Fruit fly (Drosophila melanogaster): ENCODE data around the gene Socs16D.
A peak's percentile ranks its signal among the peaks of the same experiment; 100 is the strongest.

Socs16D gene

dm6 chrX:17780295-17780694, 47.1 kb downstream of the Socs16D start (continued):
- no peak for TF ChIP-seq pros (GFP tag; optimal IDR thresholded peaks at IDR 0.05)
- TF ChIP-seq CG17186 (GFP tag; optimal IDR thresholded peaks at IDR 0.05) = no peak
- TF ChIP-seq CoRest (tag; optimal IDR thresholded peaks at IDR 0.05) = peak; percentile 70
- TF ChIP-seq Hey (tag; optimal IDR thresholded peaks at IDR 0.05) = no peak
- TF ChIP-seq dati (GFP tag; IDR thresholded peaks at IDR 0.05) = no peak
- peak; percentile 64 for TF ChIP-seq Med (GFP tag)
- peak; percentile 10 for TF ChIP-seq tx (GFP tag; optimal IDR thresholded peaks at IDR 0.05)
- TF ChIP-seq Ptx1 (GFP tag; IDR thresholded peaks at IDR 0.05) = 0 out of 2 replicates have a peak, but pooled peaks have one; percentile 29
- peak; percentile 56 for TF ChIP-seq CG7839 (tag; optimal IDR thresholded peaks at IDR 0.05)
- peak in 1 of 3 experiments; percentile 74 for TF ChIP-seq lola (GFP tag; optimal IDR thresholded peaks at IDR 0.05)
- TF ChIP-seq klu (GFP tag; IDR thresholded peaks at IDR 0.05) = no peak
- peak; percentile 38 for TF ChIP-seq CG8388 (GFP tag; optimal IDR thresholded peaks at IDR 0.05)
- TF ChIP-seq Bteb2 (GFP tag; optimal IDR thresholded peaks at IDR 0.05) = no peak
- TF ChIP-seq D19A (tag; optimal IDR thresholded peaks at IDR 0.05) = peak; percentile 48
- peak; percentile 27; the same call in 1 of the 2 replicates for TF ChIP-seq Rfx (GFP tag; IDR thresholded peaks at IDR 0.05)
- no peak for TF ChIP-seq Hr3 (GFP tag; optimal IDR thresholded peaks at IDR 0.05)
- TF ChIP-seq gem (tag; optimal IDR thresholded peaks at IDR 0.05) = peak; percentile 72
- peak; percentile 36 for TF ChIP-seq bcd (GFP tag; optimal IDR thresholded peaks at IDR 0.05)
- TF ChIP-seq CG15479 (GFP tag; optimal IDR thresholded peaks at IDR 0.05) = no peak
- no peak for TF ChIP-seq z (GFP tag; IDR thresholded peaks at IDR 0.05)
- TF ChIP-seq CG14710 (tag; optimal IDR thresholded peaks at IDR 0.05) = peak; percentile 59
- TF ChIP-seq fd96Cb (tag; optimal IDR thresholded peaks at IDR 0.05) = peak; percentile 53
- peak in 1 of 2 experiments; percentile 63 for TF ChIP-seq bsh (GFP tag; optimal IDR thresholded peaks at IDR 0.05)
- no peak for TF ChIP-seq CG10431 (GFP tag; optimal IDR thresholded peaks at IDR 0.05)
- no peak for TF ChIP-seq Fer1 (GFP tag; optimal IDR thresholded peaks at IDR 0.05)
- peak; percentile 51 for TF ChIP-seq Ssrp (tag; optimal IDR thresholded peaks at IDR 0.05)
- TF ChIP-seq abd-A (tag; optimal IDR thresholded peaks at IDR 0.05) = no peak
- no peak for TF ChIP-seq CG1024 (GFP tag; IDR thresholded peaks at IDR 0.05)
- no peak for TF ChIP-seq odd (GFP tag; optimal IDR thresholded peaks at IDR 0.05)
- no peak for TF ChIP-seq sug (tag; optimal IDR thresholded peaks at IDR 0.05)
- TF ChIP-seq HLH4C (GFP tag; IDR thresholded peaks at IDR 0.05; ENCODE audit: partially characterized antibody) = no peak
- TF ChIP-seq grau (tag; optimal IDR thresholded peaks at IDR 0.05) = peak; percentile 58
- no peak for TF ChIP-seq dm (GFP tag; optimal IDR thresholded peaks at IDR 0.05)
- peak; percentile 30; the same call in 1 of the 2 replicates for TF ChIP-seq CG4404 (GFP tag; IDR thresholded peaks at IDR 0.05)
- peak; percentile 47 for TF ChIP-seq CG33557 (GFP tag; optimal IDR thresholded peaks at IDR 0.05)
- TF ChIP-seq sens (GFP tag) = peak; percentile 71
- TF ChIP-seq CG1529 (GFP tag; optimal IDR thresholded peaks at IDR 0.05) = peak; percentile 21
- TF ChIP-seq Antp (GFP tag; optimal IDR thresholded peaks at IDR 0.05) = no peak

dm6 chrX:17774548-17774947, 52.8 kb downstream of the Socs16D start:
- TF ChIP-seq org-1 (GFP tag; optimal IDR thresholded peaks at IDR 0.05) = no peak
- no peak for TF ChIP-seq CG11093 (GFP tag; IDR thresholded peaks at IDR 0.05)
- peak; percentile 19 for TF ChIP-seq Nf-YC (tag; optimal IDR thresholded peaks at IDR 0.05)
- TF ChIP-seq chm (GFP tag; IDR thresholded peaks at IDR 0.05) = no peak
- TF ChIP-seq Lpt (GFP tag; optimal IDR thresholded peaks at IDR 0.05) = no peak
- no peak for TF ChIP-seq CG6272 (GFP tag; IDR thresholded peaks at IDR 0.05)
- TF ChIP-seq CG11696 (GFP tag; IDR thresholded peaks at IDR 0.05) = peak; percentile 81
- no peak for TF ChIP-seq CG12659 (GFP tag; optimal IDR thresholded peaks at IDR 0.05)
- peak; percentile 45 for TF ChIP-seq Nf-YB (GFP tag; optimal IDR thresholded peaks at IDR 0.05)
- TF ChIP-seq CG1832 (GFP tag; optimal IDR thresholded peaks at IDR 0.05) = peak; percentile 34
- TF ChIP-seq CG8290 (GFP tag; optimal IDR thresholded peaks at IDR 0.05) = no peak
- no peak for TF ChIP-seq CG8290 (tag; optimal IDR thresholded peaks at IDR 0.05)
- TF ChIP-seq CG15073 (GFP tag; optimal IDR thresholded peaks at IDR 0.05) = peak; percentile 88
- TF ChIP-seq sug (tag; optimal IDR thresholded peaks at IDR 0.05) = no peak
- peak; percentile 30; the same call in 1 of the 2 replicates for TF ChIP-seq crol (GFP tag; IDR thresholded peaks at IDR 0.05)
- no peak for TF ChIP-seq CG13894 (tag; optimal IDR thresholded peaks at IDR 0.05)
